Worm (Caenorhabditis elegans): ENCODE data around the gene metl-6.

metl-6 gene

DNA sequence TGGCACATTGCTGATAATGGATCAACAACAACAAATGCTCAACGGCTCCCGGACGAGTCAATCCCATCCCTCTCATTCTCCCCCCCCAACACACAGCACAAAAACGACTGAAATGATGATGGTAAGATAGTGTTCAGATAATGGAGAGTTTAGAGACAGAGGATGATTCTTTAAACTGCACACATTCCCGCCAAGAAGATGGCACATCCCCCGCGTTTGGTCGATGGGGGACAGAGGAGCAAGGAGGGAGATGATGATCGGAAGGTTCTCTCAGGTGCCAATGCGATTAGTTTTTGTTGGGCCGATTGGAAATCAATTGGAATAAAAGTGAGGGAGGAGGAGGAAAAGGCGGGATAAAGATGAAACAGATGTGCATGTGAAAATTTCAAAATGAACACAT lies 5.9 kb upstream of the metl-6 start (continued):
- peak in 2 of 3 experiments; percentile 18 to 27 for TF ChIP-seq dpl-1 (GFP tag; optimal IDR thresholded peaks at IDR 0.05)
- TF ChIP-seq ets-5 (GFP tag; IDR thresholded peaks at IDR 0.05): no peak

DNA sequence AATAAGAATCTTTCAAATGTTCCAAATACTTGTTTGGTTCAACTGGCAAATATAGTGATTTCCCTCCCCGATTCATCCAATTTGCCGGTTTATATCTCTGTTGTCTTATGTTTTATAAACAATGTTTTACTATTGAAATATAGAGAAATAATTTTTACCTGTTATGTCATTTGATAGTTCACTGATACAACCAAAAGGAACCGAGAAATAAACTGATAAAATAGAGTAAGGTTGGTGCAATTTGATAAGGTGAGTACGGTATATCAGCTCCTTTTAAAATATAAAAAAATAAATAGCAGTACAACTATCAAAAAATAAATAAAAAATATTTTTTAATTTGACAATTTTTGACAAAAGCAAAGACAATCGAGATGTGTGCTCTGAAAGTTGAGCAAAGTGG lies 5.3 kb upstream of the metl-6 start:
- TF ChIP-seq ces-1 (GFP tag; optimal IDR thresholded peaks at IDR 0.05) (no peak), C04F5.9 (tag; optimal IDR thresholded peaks at IDR 0.05) (no peak), pax-3 (tag; optimal IDR thresholded peaks at IDR 0.05) (no peak), snu-23 (GFP tag; optimal IDR thresholded peaks at IDR 0.05) (no peak), nhr-85 (tag) (no peak), nhr-11 (tag; optimal IDR thresholded peaks at IDR 0.05) (no peak), elt-3 (tag; optimal IDR thresholded peaks at IDR 0.05) (no peak), F16B12.6 (tag; optimal IDR thresholded peaks at IDR 0.05) (no peak), hlh-17 (GFP tag; optimal IDR thresholded peaks at IDR 0.05; ENCODE audit: borderline replicate concordance) (no peak), lsy-2 (tag; optimal IDR thresholded peaks at IDR 0.05) (no peak), Y116A8C.19 (tag; optimal IDR thresholded peaks at IDR 0.05; ENCODE audit: borderline replicate concordance) (no peak), egl-13 (tag; optimal IDR thresholded peaks at IDR 0.05) (no peak), ceh-90 (tag; optimal IDR thresholded peaks at IDR 0.05) (no peak), grh-1 (GFP tag; IDR thresholded peaks at IDR 0.05) (no peak), nhr-47 (tag; optimal IDR thresholded peaks at IDR 0.05) (no peak)

ce11 chrIII:3926116-3926515 lies 4.6 kb upstream of the metl-6 start, which contains the start of gene ZK1058.9:
TSS of gene ZK1058.9 (minus strand) at chrIII:3926216.
- TF ChIP-seq efl-1 (optimal IDR thresholded peaks at IDR 0.05) (no peak), efl-1 (GFP tag; optimal IDR thresholded peaks at IDR 0.05 in 1 of 2) (peak in 1 of 2 experiments; percentile 83), aha-1 (tag; optimal IDR thresholded peaks at IDR 0.05) (no peak)

ce11 chrIII:3918569-3918968 lies 2.9 kb downstream of the metl-6 start, which contains the start of gene ZK1058.3:
TSS of gene ZK1058.3 (plus strand) at chrIII:3918869.
- TF ChIP-seq efl-1 (optimal IDR thresholded peaks at IDR 0.05) (no peak), efl-1 (GFP tag; optimal IDR thresholded peaks at IDR 0.05 in 1 of 2) (peak in 1 of 2 experiments; percentile 0), jun-1 (tag; optimal IDR thresholded peaks at IDR 0.05) (no peak)

ce11 chrIII:3916624-3917023 lies 4.9 kb downstream of the metl-6 start, which contains the start of gene ccdc-47:
TSS of gene ccdc-47 (plus strand) at chrIII:3916967.
- TF ChIP-seq nhr-20 (tag; optimal IDR thresholded peaks at IDR 0.05) (peak; percentile 51), dpl-1 (GFP tag; optimal IDR thresholded peaks at IDR 0.05) (peak; percentile 78 to 85 (median 84)), isw-1 (GFP tag; IDR thresholded peaks at IDR 0.05) (peak; percentile 48), rnt-1 (tag; optimal IDR thresholded peaks at IDR 0.05) (peak; percentile 81), lin-39 (tag; optimal IDR thresholded peaks at IDR 0.05) (peak; percentile 4), aly-2 (tag; optimal IDR thresholded peaks at IDR 0.05) (no peak), nhr-12 (tag; optimal IDR thresholded peaks at IDR 0.05) (no peak), grh-1 (GFP tag; IDR thresholded peaks at IDR 0.05) (0 out of 2 replicates have a peak, but pooled peaks have one; percentile 28), F16B12.6 (tag; optimal IDR thresholded peaks at IDR 0.05) (peak; percentile 19), ceh-88 (GFP tag; IDR thresholded peaks at IDR 0.05) (no peak), zag-1 (tag; optimal IDR thresholded peaks at IDR 0.05) (no peak), skn-1 (tag; optimal IDR thresholded peaks at IDR 0.05) (peak; percentile 54), lin-15B (tag; optimal IDR thresholded peaks at IDR 0.05) (peak; percentile 45), ztf-4 (tag; optimal IDR thresholded peaks at IDR 0.05) (peak; percentile 22), C16A3.4 (tag; optimal IDR thresholded peaks at IDR 0.05) (peak; percentile 71), pax-3 (tag; optimal IDR thresholded peaks at IDR 0.05) (no peak), nhr-19 (GFP tag; conservative IDR thresholded peaks at IDR 0.05) (peak; percentile 58), blmp-1 (tag; optimal IDR thresholded peaks at IDR 0.05) (peak; percentile 62), vab-15 (tag; optimal IDR thresholded peaks at IDR 0.05) (no peak), unc-86 (tag; optimal IDR thresholded peaks at IDR 0.05) (peak; percentile 35), nhr-71 (tag; optimal IDR thresholded peaks at IDR 0.05) (peak; percentile 74), lin-13 (GFP tag; optimal IDR thresholded peaks at IDR 0.05) (peak; percentile 15), snu-23 (GFP tag; optimal IDR thresholded peaks at IDR 0.05) (peak; percentile 76), lin-35 (GFP tag; optimal IDR thresholded peaks at IDR 0.05) (peak; percentile 60 to 91), fkh-8 (tag; optimal IDR thresholded peaks at IDR 0.05) (peak; percentile 34), elt-2 (tag; optimal IDR thresholded peaks at IDR 0.05) (peak; percentile 16), unc-98 (GFP tag; IDR thresholded peaks at IDR 0.05) (no peak), tlp-1 (tag; optimal IDR thresholded peaks at IDR 0.05) (no peak), snpc-4 (tag; optimal IDR thresholded peaks at IDR 0.05) (peak; percentile 66), fkh-10 (GFP tag; optimal IDR thresholded peaks at IDR 0.05) (no peak)

Data from whole organism, L1 larva.